Worm (Caenorhabditis elegans) whole organism, L3 larva: ENCODE measurements around the gene F25E5.9.

Experiments
- nhr-77 ChIP-seq: fragments of 150-350 bp; optimal IDR thresholded peaks from 2 replicates; lab custom pipeline; 2014; ENCODE audit warnings: missing biosample characterization, missing genetic modification characterization
- unc-62 ChIP-seq: fragments of 150-350 bp; sonication (generic microtip); optimal IDR thresholded peaks from 4 replicates; lab custom pipeline; 2014; ENCODE audit warnings: missing biosample characterization, missing genetic modification reagents, missing genetic modification characterization

DNA sequence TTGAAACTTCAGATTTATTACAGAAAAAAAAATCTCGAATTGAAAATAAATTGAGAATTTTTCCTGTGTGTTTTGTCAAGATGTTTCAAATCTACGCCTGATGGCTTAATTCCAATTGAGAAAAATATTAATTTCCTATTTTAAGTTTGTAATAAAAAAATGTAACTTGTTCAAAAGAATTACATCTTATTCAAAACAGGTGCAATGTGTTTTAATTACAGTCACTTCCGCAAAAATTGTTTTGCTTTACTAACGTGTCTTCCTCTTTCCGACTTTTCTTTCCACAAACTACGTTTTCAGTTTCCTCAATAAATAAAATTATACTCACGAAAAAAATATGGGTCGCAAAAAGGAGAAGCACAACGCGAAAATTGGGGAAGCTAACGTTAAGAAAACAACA, 266 bp upstream of the F25E5.9 start, which contains the start of gene F25E5.16:
- TF ChIP-seq nhr-77 (tag; lab: Kevin White, UChicago) = no peak
- TF ChIP-seq unc-62 (GFP tag; lab: Kevin White, UChicago) = no peak
